Worm (Caenorhabditis elegans): ENCODE data around the gene C54D2.6.
A peak's percentile ranks its signal among the peaks of the same experiment; 100 is the strongest.

DNA sequence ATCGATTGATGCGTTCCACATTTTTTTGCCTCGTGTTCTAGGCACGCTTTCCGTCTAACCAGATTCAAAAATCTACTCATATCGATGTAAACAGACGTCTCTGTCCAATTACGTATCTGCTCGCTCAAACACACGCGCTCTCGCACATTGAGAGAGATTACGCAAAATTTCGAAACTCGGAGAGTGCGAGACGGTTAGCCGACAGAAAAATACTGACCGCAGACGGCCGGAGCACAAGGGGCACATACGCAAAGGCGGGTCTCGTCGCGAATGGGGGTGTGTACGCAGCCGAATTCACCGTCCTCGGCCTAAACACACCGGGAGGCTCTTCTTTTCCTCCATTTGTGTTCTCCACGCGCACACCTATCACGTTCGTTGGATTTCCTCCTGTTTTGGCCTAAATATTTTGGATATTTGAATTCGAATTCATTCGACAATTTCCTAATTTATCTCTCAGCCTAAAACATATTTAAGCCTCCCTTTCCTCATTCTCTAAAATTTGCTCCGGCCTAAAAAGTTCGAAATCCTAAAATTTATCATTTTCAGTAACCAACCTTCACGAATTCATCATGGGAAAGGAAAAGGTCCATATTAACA lies 24.1 kb downstream of the C54D2.6 start, which contains the start of gene eef-1A.2:
- TF ChIP-seq nhr-11 (tag; optimal IDR thresholded peaks at IDR 0.05) = peak; percentile 81
- peak; percentile 75 for TF ChIP-seq unc-62 (GFP tag; optimal IDR thresholded peaks at IDR 0.05)
- peak; percentile 51 for TF ChIP-seq ztf-4 (tag; optimal IDR thresholded peaks at IDR 0.05)
- no peak for TF ChIP-seq nhr-12 (tag; optimal IDR thresholded peaks at IDR 0.05)
- peak; percentile 29 for TF ChIP-seq ceh-82 (tag; optimal IDR thresholded peaks at IDR 0.05)
- TF ChIP-seq pha-4 (tag; optimal IDR thresholded peaks at IDR 0.05) = peak; percentile 99
- TF ChIP-seq ceh-28 (tag; optimal IDR thresholded peaks at IDR 0.05) = peak; percentile 98
- TF ChIP-seq nhr-77 (tag; optimal IDR thresholded peaks at IDR 0.05) = peak; percentile 71
- TF ChIP-seq lin-15B (tag; optimal IDR thresholded peaks at IDR 0.05) = peak; percentile 93
- peak; percentile 96 for TF ChIP-seq jun-1 (tag; optimal IDR thresholded peaks at IDR 0.05)
- TF ChIP-seq pqm-1 (tag; optimal IDR thresholded peaks at IDR 0.05) = peak; percentile 84
- peak; percentile 52 for TF ChIP-seq elt-1 (tag; optimal IDR thresholded peaks at IDR 0.05)
- TF ChIP-seq R02D3.7 (tag; optimal IDR thresholded peaks at IDR 0.05) = peak; percentile 79
